Fruit fly (Drosophila melanogaster): Measurements from ENCODE around the gene Fpgs1.

Gene Fpgs1

dm6 chrX:12580498-12581304 lies 31.0 kb upstream of the Fpgs1 start:
- no peak for TF ChIP-seq ttk (optimal IDR thresholded peaks at IDR 0.05)
- no peak for TF ChIP-seq psq (optimal IDR thresholded peaks at IDR 0.05)

dm6 chrX:12581305-12581676 lies 30.4 kb upstream of the Fpgs1 start:
- no peak for TF ChIP-seq h (optimal IDR thresholded peaks at IDR 0.05)
- TF ChIP-seq Myc (optimal IDR thresholded peaks at IDR 0.05) = no peak
- TF ChIP-seq psq (optimal IDR thresholded peaks at IDR 0.05) = no peak
- TF ChIP-seq Sin3A (optimal IDR thresholded peaks at IDR 0.05) = no peak

dm6 chrX:12581894-12582293 lies 29.8 kb upstream of the Fpgs1 start:
- TF ChIP-seq Sin3A (optimal IDR thresholded peaks at IDR 0.05) (no peak), h (optimal IDR thresholded peaks at IDR 0.05) (no peak), Myc (optimal IDR thresholded peaks at IDR 0.05) (no peak), insv (optimal IDR thresholded peaks at IDR 0.05) (no peak), ttk (optimal IDR thresholded peaks at IDR 0.05) (peak; percentile 99), psq (optimal IDR thresholded peaks at IDR 0.05) (no peak)

dm6 chrX:12582661-12582983 lies 29.0 kb upstream of the Fpgs1 start:
- TF ChIP-seq psq (optimal IDR thresholded peaks at IDR 0.05) (no peak), Sin3A (optimal IDR thresholded peaks at IDR 0.05) (no peak), Myc (optimal IDR thresholded peaks at IDR 0.05) (no peak), h (optimal IDR thresholded peaks at IDR 0.05) (no peak), ttk (optimal IDR thresholded peaks at IDR 0.05) (no peak), insv (optimal IDR thresholded peaks at IDR 0.05) (no peak)

- no peak for TF ChIP-seq Sin3A (optimal IDR thresholded peaks at IDR 0.05)
- TF ChIP-seq Myc (optimal IDR thresholded peaks at IDR 0.05) = no peak
These were observed 28.4 kb upstream of the Fpgs1 start, which contains the start of gene Pits for dm6 chrX:12582984-12583869. Pits (minus strand) TSS chrX:12583193.

- no peak for TF ChIP-seq psq (optimal IDR thresholded peaks at IDR 0.05)
- TF ChIP-seq Myc (optimal IDR thresholded peaks at IDR 0.05) = no peak
- TF ChIP-seq insv (optimal IDR thresholded peaks at IDR 0.05) = no peak
- TF ChIP-seq Sin3A (optimal IDR thresholded peaks at IDR 0.05) = no peak
These were observed 27.7 kb upstream of the Fpgs1 start for dm6 chrX:12583870-12584390.

dm6 chrX:12591223-12592120 lies 20.2 kb upstream of the Fpgs1 start:
- TF ChIP-seq Sin3A (optimal IDR thresholded peaks at IDR 0.05) = no peak
- TF ChIP-seq insv (optimal IDR thresholded peaks at IDR 0.05) = no peak
- TF ChIP-seq psq (optimal IDR thresholded peaks at IDR 0.05) = no peak
- no peak for TF ChIP-seq ttk (optimal IDR thresholded peaks at IDR 0.05)
- no peak for TF ChIP-seq h (optimal IDR thresholded peaks at IDR 0.05)
- no peak for TF ChIP-seq Myc (optimal IDR thresholded peaks at IDR 0.05)

- TF ChIP-seq Myc (optimal IDR thresholded peaks at IDR 0.05) = no peak
- no peak for TF ChIP-seq Sin3A (optimal IDR thresholded peaks at IDR 0.05)
- no peak for TF ChIP-seq ttk (optimal IDR thresholded peaks at IDR 0.05)
- no peak for TF ChIP-seq h (optimal IDR thresholded peaks at IDR 0.05)
- TF ChIP-seq psq (optimal IDR thresholded peaks at IDR 0.05) = no peak
- TF ChIP-seq insv (optimal IDR thresholded peaks at IDR 0.05) = no peak
These were observed 19.6 kb upstream of the Fpgs1 start, which contains the start of gene LIMK1 for dm6 chrX:12592121-12592466. LIMK1 (minus strand) TSS chrX:12592193.

- TF ChIP-seq h (optimal IDR thresholded peaks at IDR 0.05) = no peak
- no peak for TF ChIP-seq insv (optimal IDR thresholded peaks at IDR 0.05)
- no peak for TF ChIP-seq psq (optimal IDR thresholded peaks at IDR 0.05)
- TF ChIP-seq Myc (optimal IDR thresholded peaks at IDR 0.05) = no peak
- no peak for TF ChIP-seq ttk (optimal IDR thresholded peaks at IDR 0.05)
- TF ChIP-seq Sin3A (optimal IDR thresholded peaks at IDR 0.05) = no peak
These were observed 16.5 kb upstream of the Fpgs1 start for dm6 chrX:12595100-12595609.

dm6 chrX:12595610-12596336 lies 15.9 kb upstream of the Fpgs1 start, which contains the start of the genes CG1824 and Sec16:
CG1824 (minus strand) TSS chrX:12595624.
Sec16 (plus strand) TSS chrX:12596047.
- TF ChIP-seq Myc (optimal IDR thresholded peaks at IDR 0.05) (no peak), Sin3A (optimal IDR thresholded peaks at IDR 0.05) (no peak), h (optimal IDR thresholded peaks at IDR 0.05) (no peak), ttk (optimal IDR thresholded peaks at IDR 0.05) (no peak), insv (optimal IDR thresholded peaks at IDR 0.05) (no peak), psq (optimal IDR thresholded peaks at IDR 0.05) (no peak)

All from Kc167 (cell line).